Fruit fly (Drosophila melanogaster): ENCODE measurements around the gene CG43291.

dm6 chr3R:14229045-14229444, 15.4 kb downstream of the CG43291 start, which contains the start of gene CG9624:
- TF ChIP-seq ttk (optimal IDR thresholded peaks at IDR 0.05) (no peak), Sin3A (optimal IDR thresholded peaks at IDR 0.05) (no peak), Myc (optimal IDR thresholded peaks at IDR 0.05) (no peak)

Measured in Kc167 (cell line).